Fruit fly (Drosophila melanogaster): ENCODE measurements around the gene CG33552.

CG33552 gene

DNA sequence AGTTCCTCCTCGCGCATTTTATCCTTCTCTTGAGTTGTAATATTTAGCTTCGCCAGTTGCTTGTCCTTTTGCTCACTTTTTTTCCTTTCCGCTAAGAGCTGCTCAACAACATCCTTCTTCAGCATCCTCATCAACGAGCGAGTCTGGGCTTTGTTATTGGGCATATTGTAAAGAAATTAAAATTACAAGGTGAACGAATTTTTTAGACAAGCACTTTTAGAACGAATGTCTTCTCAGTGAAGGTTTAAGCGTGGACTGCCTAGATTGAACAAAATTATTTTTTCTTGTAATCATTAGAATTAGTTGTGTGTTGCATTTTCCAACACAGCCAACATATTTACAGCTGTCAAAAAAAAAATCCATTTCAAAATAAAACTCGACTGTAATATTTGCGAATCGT lies at the start of gene CG33552:
Gene CG33552, plus strand, starts transcription at position 301 of the 400 bp plus-strand sequence.
- no peak for TF ChIP-seq salr (GFP tag; optimal IDR thresholded peaks at IDR 0.05)
- TF ChIP-seq dsx (GFP tag; optimal IDR thresholded peaks at IDR 0.05; ENCODE audit: poor library complexity, severe bottlenecking): no peak
- no peak for TF ChIP-seq CG6808 (GFP tag; optimal IDR thresholded peaks at IDR 0.05)

DNA sequence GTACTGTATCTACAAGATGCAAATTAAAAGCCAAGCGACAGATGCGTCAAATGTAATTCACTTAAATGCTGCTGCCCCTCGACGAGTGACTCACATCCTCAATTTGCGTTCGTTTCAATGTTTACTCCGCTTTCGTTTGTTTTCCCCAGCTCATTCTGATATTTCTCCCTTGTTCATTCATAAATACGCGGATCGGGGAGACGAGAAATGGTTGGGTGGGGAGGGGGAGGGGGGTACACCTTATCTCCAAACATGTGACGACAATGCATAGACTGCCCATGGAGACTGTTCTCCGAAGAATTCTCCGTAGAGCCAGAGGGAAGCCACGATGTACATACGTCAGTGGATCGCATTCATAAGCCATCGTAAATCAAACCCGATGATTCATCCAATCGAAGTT lies 45.0 kb upstream of the CG33552 start:
- no peak for TF ChIP-seq CG10669 (GFP tag; optimal IDR thresholded peaks at IDR 0.05)
- no peak for TF ChIP-seq Eip93F (GFP tag; optimal IDR thresholded peaks at IDR 0.05)
- TF ChIP-seq esn (GFP tag; optimal IDR thresholded peaks at IDR 0.05): no peak
- no peak for TF ChIP-seq CG1621 (tag; optimal IDR thresholded peaks at IDR 0.05)
- no peak for TF ChIP-seq Hr4 (GFP tag; optimal IDR thresholded peaks at IDR 0.05)
- no peak for TF ChIP-seq Ets96B (tag; optimal IDR thresholded peaks at IDR 0.05)
- TF ChIP-seq eg (GFP tag; IDR thresholded peaks at IDR 0.05): peak; percentile 40; the same call in 1 of the 3 replicates
- TF ChIP-seq CG3919 (GFP tag; optimal IDR thresholded peaks at IDR 0.05): no peak
- TF ChIP-seq CG6808 (GFP tag; optimal IDR thresholded peaks at IDR 0.05): no peak
- TF ChIP-seq fkh (GFP tag; optimal IDR thresholded peaks at IDR 0.05): peak; percentile 47
- TF ChIP-seq CG4318 (GFP tag; optimal IDR thresholded peaks at IDR 0.05): no peak
- TF ChIP-seq fd85E (GFP tag; optimal IDR thresholded peaks at IDR 0.05): no peak
- no peak for TF ChIP-seq CG11294 (GFP tag; IDR thresholded peaks at IDR 0.05)
- TF ChIP-seq CG11902 (GFP tag; optimal IDR thresholded peaks at IDR 0.05): no peak
- TF ChIP-seq CG8632 (GFP tag; optimal IDR thresholded peaks at IDR 0.05): no peak
- TF ChIP-seq CG31627 (GFP tag; optimal IDR thresholded peaks at IDR 0.05): no peak
- TF ChIP-seq Eip78C (GFP tag): no peak
- peak; percentile 6 for TF ChIP-seq CG6854 (GFP tag; optimal IDR thresholded peaks at IDR 0.05)
- TF ChIP-seq salr (GFP tag; optimal IDR thresholded peaks at IDR 0.05): no peak
- TF ChIP-seq dsx (GFP tag; optimal IDR thresholded peaks at IDR 0.05; ENCODE audit: poor library complexity, severe bottlenecking): no peak
- TF ChIP-seq achi (GFP tag; optimal IDR thresholded peaks at IDR 0.05): no peak
- TF ChIP-seq CG6163 (GFP tag; IDR thresholded peaks at IDR 0.05): peak; percentile 51; the same call in 2 of the 3 replicates
- TF ChIP-seq OdsH (GFP tag; optimal IDR thresholded peaks at IDR 0.05): no peak
- no peak for TF ChIP-seq Eip75B (GFP tag; optimal IDR thresholded peaks at IDR 0.05)
- no peak for TF ChIP-seq CG16779 (tag; optimal IDR thresholded peaks at IDR 0.05)
- no peak for TF ChIP-seq Sox14 (GFP tag; optimal IDR thresholded peaks at IDR 0.05)
- no peak for TF ChIP-seq CG3032 (tag; optimal IDR thresholded peaks at IDR 0.05)
- TF ChIP-seq Met (GFP tag; optimal IDR thresholded peaks at IDR 0.05): no peak
- TF ChIP-seq Sox102F (GFP tag; optimal IDR thresholded peaks at IDR 0.05): no peak

DNA sequence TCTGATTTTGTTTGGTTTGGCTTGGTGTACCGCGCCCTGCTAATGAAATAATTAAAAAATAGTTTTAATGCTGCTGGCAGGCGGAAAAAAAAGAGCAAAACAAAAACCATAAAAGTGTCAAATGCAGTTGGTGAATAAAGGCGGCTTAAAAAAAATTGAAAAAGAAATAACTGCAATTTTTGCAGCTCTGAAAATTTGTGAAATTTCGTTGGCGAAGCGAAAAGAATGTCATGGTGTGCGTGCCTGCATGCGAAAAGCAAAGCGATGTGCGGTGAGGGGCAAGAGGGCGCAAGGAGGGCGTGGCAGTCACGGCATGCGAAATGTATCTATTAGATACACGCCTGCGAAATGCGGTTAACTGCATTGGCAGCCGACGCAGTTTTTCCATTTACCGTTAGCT lies 44.0 kb upstream of the CG33552 start:
- peak in 1 of 2 experiments; percentile 31 for TF ChIP-seq ss (GFP tag; optimal IDR thresholded peaks at IDR 0.05)
- TF ChIP-seq Gug (GFP tag; IDR thresholded peaks at IDR 0.05): 0 out of 2 replicates have a peak, but pooled peaks have one; percentile 24
- TF ChIP-seq CG11902 (GFP tag; optimal IDR thresholded peaks at IDR 0.05): no peak

DNA sequence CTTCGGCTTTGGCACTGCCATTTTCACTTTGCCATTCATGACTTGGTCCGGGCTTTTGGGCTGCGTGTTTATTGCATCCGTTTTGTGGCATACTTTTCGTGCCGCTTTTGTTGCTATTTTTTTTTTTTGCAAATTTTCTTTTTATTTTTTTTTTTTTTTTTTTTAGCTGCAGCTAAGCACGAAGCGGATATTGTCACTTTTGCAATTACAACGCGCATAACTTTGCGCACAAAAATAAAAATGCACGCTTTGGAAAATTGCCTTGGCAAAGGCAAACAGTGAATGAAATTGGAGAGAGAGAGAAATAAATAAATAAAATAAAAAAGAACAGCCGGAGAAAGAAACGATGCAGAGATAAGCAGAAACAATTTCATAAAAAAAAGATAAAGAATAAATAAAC lies 41.5 kb upstream of the CG33552 start:
- TF ChIP-seq CG6792 (GFP tag; optimal IDR thresholded peaks at IDR 0.05) (no peak), CG8119 (GFP tag; IDR thresholded peaks at IDR 0.05) (peak; percentile 43; the same call in 2 of the 3 replicates), CG15336 (GFP tag; IDR thresholded peaks at IDR 0.05) (peak; percentile 44; the same call in 1 of the 2 replicates), eg (GFP tag; IDR thresholded peaks at IDR 0.05) (peak; percentile 55; the same call in 1 of the 3 replicates), Lpt (GFP tag; optimal IDR thresholded peaks at IDR 0.05) (peak; percentile 19)

DNA sequence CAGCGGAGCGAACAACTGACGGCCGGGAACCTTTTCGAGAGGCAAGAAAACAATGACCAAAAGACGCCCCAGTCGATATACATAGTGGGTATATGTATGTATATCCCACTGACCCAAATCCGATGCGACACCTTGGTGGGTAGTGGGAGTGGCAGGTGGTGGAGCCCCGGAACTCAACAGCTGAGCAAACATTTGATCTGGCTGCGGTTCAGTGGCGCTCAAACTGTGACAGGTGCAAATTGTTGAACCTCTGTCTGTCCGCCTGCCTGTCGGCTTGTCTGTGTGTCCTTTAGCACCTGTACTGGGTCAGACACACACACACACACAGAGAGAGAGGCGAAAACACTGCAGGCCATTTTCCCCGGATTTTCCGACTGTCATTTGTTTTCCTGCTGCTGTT lies 38.9 kb upstream of the CG33552 start:
- no peak for TF ChIP-seq Eip75B (GFP tag; optimal IDR thresholded peaks at IDR 0.05)
- TF ChIP-seq fkh (GFP tag; optimal IDR thresholded peaks at IDR 0.05): peak; percentile 11

Data from whole organism, prepupa.